Worm (Caenorhabditis elegans) whole organism, L4/young adult: ENCODE results near the gene Y39A1A.2.

Source experiments
- W03F9.2 ChIP-seq: fragments of 150-350 bp; optimal IDR thresholded peaks from 2 replicates; lab custom pipeline; 2014; ENCODE audit warnings: missing biosample characterization, missing genetic modification characterization
- dao-5 ChIP-seq: sonication (generic microtip); optimal IDR thresholded peaks from 2 replicates; lab custom pipeline; 2016; ENCODE audit warnings: missing genotype, missing genetic modification characterization, moderate library complexity, missing compliant biosample characterization

DNA sequence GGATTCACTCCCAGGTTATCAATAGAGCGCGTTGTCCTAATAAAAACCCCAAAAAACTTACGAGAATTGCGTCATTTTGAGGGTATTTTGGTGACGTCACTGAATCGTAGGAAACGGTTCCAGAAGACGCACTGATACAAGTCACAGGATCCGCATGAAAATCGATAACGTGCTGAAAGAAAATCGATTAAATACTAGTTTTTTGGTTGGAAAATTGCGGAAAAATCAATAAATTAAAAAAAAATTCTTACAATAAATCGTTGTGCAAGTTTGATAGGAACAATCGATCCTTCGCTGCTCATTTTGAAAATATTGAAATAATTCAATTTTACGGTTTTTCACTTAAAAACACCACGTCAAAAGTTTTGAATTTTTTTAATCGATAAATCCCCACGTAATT, at the start of gene Y39A1A.2:
- TF ChIP-seq W03F9.2 (no peak), dao-5 (tag; lab: Kevin White, UChicago) (no peak)
